Worm (Caenorhabditis elegans): Measurements from ENCODE around the gene lgc-18.

The lgc-18 gene

DNA sequence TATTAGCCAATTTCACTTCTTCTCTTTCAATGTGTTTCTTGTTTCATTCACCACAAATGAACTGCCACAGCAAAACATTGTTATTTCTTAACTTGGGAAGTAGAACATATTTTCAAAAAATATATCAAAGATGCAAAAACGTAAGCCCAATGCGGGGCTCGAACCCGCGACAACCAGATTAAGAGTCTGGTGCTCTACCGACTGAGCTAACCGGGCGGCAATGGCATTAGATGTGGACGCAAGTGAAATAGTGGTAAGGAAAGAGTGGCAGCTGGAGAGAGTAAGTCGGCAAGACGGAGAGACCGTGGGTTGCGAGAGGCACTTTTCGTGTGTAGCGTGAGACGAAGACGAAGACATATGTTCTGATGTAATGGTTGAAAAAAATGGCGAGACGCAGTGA is 19.4 kb upstream of the lgc-18 start (continued):
- TF ChIP-seq sea-2 (GFP tag; IDR thresholded peaks at IDR 0.05) (peak; percentile 85; the same call in 1 of the 2 replicates), ztf-18 (tag; optimal IDR thresholded peaks at IDR 0.05) (peak; percentile 81), lin-26 (GFP tag; IDR thresholded peaks at IDR 0.05) (peak; percentile 99), dox-1 (GFP tag; IDR thresholded peaks at IDR 0.05) (no peak; the same call in 1 of the 2 replicates), madf-3 (GFP tag; IDR thresholded peaks at IDR 0.05) (0 out of 2 replicates have a peak, but pooled peaks have one; percentile 66), Y56A3A.18 (GFP tag; IDR thresholded peaks at IDR 0.05) (peak; percentile 96), F33H1.4 (GFP tag; IDR thresholded peaks at IDR 0.05) (no peak), ztf-3 (GFP tag; optimal IDR thresholded peaks at IDR 0.05) (peak; percentile 67), ceh-100 (GFP tag; IDR thresholded peaks at IDR 0.05) (peak; percentile 52), madf-10 (tag; optimal IDR thresholded peaks at IDR 0.05) (peak; percentile 85), tbx-9 (tag; optimal IDR thresholded peaks at IDR 0.05; ENCODE audit: borderline replicate concordance) (peak; percentile 73), ZK185.1 (tag; optimal IDR thresholded peaks at IDR 0.05; ENCODE audit: poor library complexity, severe bottlenecking) (peak; percentile 95), mes-4 (tag; optimal IDR thresholded peaks at IDR 0.05) (peak; percentile 90), snpc-1.1 (tag; optimal IDR thresholded peaks at IDR 0.05; ENCODE audit: insufficient read depth) (peak; percentile 26), ztf-26 (tag; optimal IDR thresholded peaks at IDR 0.05) (peak; percentile 92), mxl-1 (tag; optimal IDR thresholded peaks at IDR 0.05) (peak; percentile 91), somi-1 (GFP tag; optimal IDR thresholded peaks at IDR 0.05) (peak; percentile 80), nhr-80 (tag; optimal IDR thresholded peaks at IDR 0.05) (peak; percentile 59), hlh-12 (tag; optimal IDR thresholded peaks at IDR 0.05) (peak; percentile 87), ceh-58 (GFP tag; IDR thresholded peaks at IDR 0.05) (no peak), F49E8.2 (tag; optimal IDR thresholded peaks at IDR 0.05; ENCODE audit: insufficient read depth) (no peak), athp-1 (tag; optimal IDR thresholded peaks at IDR 0.05) (peak; percentile 32), T07F8.4 (tag; optimal IDR thresholded peaks at IDR 0.05) (peak; percentile 87), hlh-26 (GFP tag; conservative IDR thresholded peaks at IDR 0.05) (no peak), lsl-1 (GFP tag; optimal IDR thresholded peaks at IDR 0.05) (no peak), Y53F4B.3 (GFP tag; IDR thresholded peaks at IDR 0.05) (peak; percentile 84), K11D2.4 (GFP tag; IDR thresholded peaks at IDR 0.05) (peak; percentile 88), attf-3 (GFP tag; conservative IDR thresholded peaks at IDR 0.05) (peak; percentile 40; the same call in 1 of the 2 replicates), nfyb-1 (GFP tag; IDR thresholded peaks at IDR 0.05) (peak; percentile 93), cebp-2 (GFP tag; IDR thresholded peaks at IDR 0.05) (peak; percentile 97), ceh-40 (GFP tag; IDR thresholded peaks at IDR 0.05) (peak; percentile 79), nhr-90 (tag; optimal IDR thresholded peaks at IDR 0.05) (peak; percentile 93), snpc-4 (GFP tag; optimal IDR thresholded peaks at IDR 0.05) (no peak), snpc-4 (tag; optimal IDR thresholded peaks at IDR 0.05) (peak in 2 of 4 experiments; percentile 75 to 87), ztf-25 (GFP tag; IDR thresholded peaks at IDR 0.05) (peak; percentile 98), B0035.1 (tag; optimal IDR thresholded peaks at IDR 0.05) (peak; percentile 88), sptf-2 (GFP tag; optimal IDR thresholded peaks at IDR 0.05) (no peak), D2030.7 (GFP tag; IDR thresholded peaks at IDR 0.05) (peak; percentile 78), C06A6.2 (GFP tag; conservative IDR thresholded peaks at IDR 0.05) (peak; percentile 67), hsf-1 (GFP tag; IDR thresholded peaks at IDR 0.05) (no peak), egrh-3 (GFP tag; IDR thresholded peaks at IDR 0.05) (no peak; the same call in 1 of the 2 replicates), F52B5.7 (tag; optimal IDR thresholded peaks at IDR 0.05) (peak; percentile 87), F55B11.4 (tag; optimal IDR thresholded peaks at IDR 0.05; ENCODE audit: borderline replicate concordance, insufficient read depth) (no peak), lin-54 (GFP tag; optimal IDR thresholded peaks at IDR 0.05) (no peak), egl-18 (GFP tag; IDR thresholded peaks at IDR 0.05) (peak; percentile 89), Y79H2A.3 (GFP tag; conservative IDR thresholded peaks at IDR 0.05) (0 out of 2 replicates have a peak, but pooled peaks have one; percentile 33), mel-28 (tag; optimal IDR thresholded peaks at IDR 0.05; ENCODE audit: borderline replicate concordance) (peak; percentile 80), let-526 (GFP tag; IDR thresholded peaks at IDR 0.05) (peak; percentile 92), snpc-3.4 (tag; optimal IDR thresholded peaks at IDR 0.05) (peak; percentile 80)
